Fruit fly (Drosophila melanogaster): ENCODE results near the gene CG13625.

CG13625 gene

DNA sequence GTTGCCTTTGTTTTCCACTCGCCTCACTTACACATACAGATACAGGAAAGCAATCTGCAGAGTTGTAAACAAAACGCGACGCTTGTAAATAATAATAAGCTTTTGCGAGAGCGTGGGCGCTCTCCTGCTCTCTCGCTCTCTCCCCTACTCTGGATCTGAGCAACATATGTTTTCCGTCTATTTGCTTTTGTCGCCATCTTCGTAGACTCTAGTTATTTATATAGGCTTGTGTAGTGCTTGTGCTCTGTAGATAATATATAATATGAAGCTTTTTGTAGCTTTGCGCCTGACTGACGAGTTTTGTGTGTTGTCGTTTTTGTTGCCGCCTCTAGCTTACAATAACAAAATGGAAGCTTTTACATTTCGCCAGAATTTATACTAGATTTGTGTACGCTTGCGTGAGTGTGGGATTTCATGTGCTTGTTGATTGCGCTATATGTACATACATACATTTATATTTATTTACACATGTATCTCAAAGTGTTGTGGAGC, 19.2 kb downstream of the CG13625 start (continued):
- TF ChIP-seq ash1 (GFP tag; optimal IDR thresholded peaks at IDR 0.05) = peak; percentile 5
- TF ChIP-seq Bdp1 (GFP tag; optimal IDR thresholded peaks at IDR 0.05) = no peak
- peak; percentile 60; the same call in 1 of the 3 replicates for TF ChIP-seq CG34422 (GFP tag; IDR thresholded peaks at IDR 0.05)
- TF ChIP-seq wdn (GFP tag; IDR thresholded peaks at IDR 0.05) = peak; percentile 19; the same call in 1 of the 2 replicates
- TF ChIP-seq CG7357 (GFP tag; IDR thresholded peaks at IDR 0.05) = no peak
- peak; percentile 61 for TF ChIP-seq fd64A (GFP tag; optimal IDR thresholded peaks at IDR 0.05)
- no peak for TF ChIP-seq hkb (optimal IDR thresholded peaks at IDR 0.05)
- TF ChIP-seq hkb (GFP tag; IDR thresholded peaks at IDR 0.05) = peak; percentile 71
- TF ChIP-seq Dip3 (GFP tag; optimal IDR thresholded peaks at IDR 0.05) = no peak
- TF ChIP-seq HHEX (GFP tag; optimal IDR thresholded peaks at IDR 0.05) = peak; percentile 59
- peak in 1 of 3 experiments; percentile 7 for TF ChIP-seq lola (GFP tag; optimal IDR thresholded peaks at IDR 0.05)
- TF ChIP-seq abd-A (tag; optimal IDR thresholded peaks at IDR 0.05) = peak; percentile 99
- TF ChIP-seq HmgZ (tag; optimal IDR thresholded peaks at IDR 0.05) = peak; percentile 84
- no peak for TF ChIP-seq CG1024 (GFP tag; IDR thresholded peaks at IDR 0.05)
- peak; percentile 89 for TF ChIP-seq lab (GFP tag; optimal IDR thresholded peaks at IDR 0.05)
- peak; percentile 43; the same call in 1 of the 2 replicates for TF ChIP-seq unc-4 (GFP tag; IDR thresholded peaks at IDR 0.05; ENCODE audit: partially characterized antibody)
- TF ChIP-seq Nf-YC (tag; optimal IDR thresholded peaks at IDR 0.05) = peak; percentile 58
- TF ChIP-seq unpg (GFP tag; optimal IDR thresholded peaks at IDR 0.05) = peak; percentile 48
- peak; percentile 19; the same call in 1 of the 2 replicates for TF ChIP-seq Nf-YA (GFP tag; IDR thresholded peaks at IDR 0.05)
- peak; percentile 60; the same call in 1 of the 3 replicates for TF ChIP-seq Aef1 (GFP tag; IDR thresholded peaks at IDR 0.05)
- peak; percentile 2 for TF ChIP-seq CG17186 (GFP tag; optimal IDR thresholded peaks at IDR 0.05)
- TF ChIP-seq CG34376 (GFP tag; optimal IDR thresholded peaks at IDR 0.05) = peak; percentile 96
- peak; percentile 79 for TF ChIP-seq CG17568 (GFP tag; optimal IDR thresholded peaks at IDR 0.05)
- peak; percentile 28 for TF ChIP-seq CG3163 (GFP tag; optimal IDR thresholded peaks at IDR 0.05)
- TF ChIP-seq tll (GFP tag; optimal IDR thresholded peaks at IDR 0.05) = no peak
- TF ChIP-seq pho (GFP tag; optimal IDR thresholded peaks at IDR 0.05) = peak; percentile 32
- TF ChIP-seq Jarid2 (GFP tag; optimal IDR thresholded peaks at IDR 0.05) = peak; percentile 32
- TF ChIP-seq CG12659 (GFP tag; optimal IDR thresholded peaks at IDR 0.05) = peak; percentile 39
- TF ChIP-seq z (GFP tag; IDR thresholded peaks at IDR 0.05) = peak; percentile 51; the same call in 1 of the 3 replicates
- no peak for TF ChIP-seq Doc2 (GFP tag; IDR thresholded peaks at IDR 0.05)
- TF ChIP-seq CG12391 (tag; optimal IDR thresholded peaks at IDR 0.05) = peak; percentile 46
- TF ChIP-seq tio (GFP tag; optimal IDR thresholded peaks at IDR 0.05) = peak; percentile 2
- TF ChIP-seq Pdp1 (GFP tag; optimal IDR thresholded peaks at IDR 0.05) = peak in 1 of 2 experiments; percentile 82
- peak; percentile 16 for TF ChIP-seq trh (GFP tag; optimal IDR thresholded peaks at IDR 0.05)
- TF ChIP-seq CG11398 (GFP tag; optimal IDR thresholded peaks at IDR 0.05) = peak; percentile 42
- TF ChIP-seq nerfin-1 (tag; optimal IDR thresholded peaks at IDR 0.05) = peak; percentile 69
- no peak for TF ChIP-seq jigr1 (GFP tag; IDR thresholded peaks at IDR 0.05)
- TF ChIP-seq hb (GFP tag; IDR thresholded peaks at IDR 0.05; ENCODE audit: partially characterized antibody) = no peak
- peak; percentile 37 for TF ChIP-seq CG17912 (GFP tag; optimal IDR thresholded peaks at IDR 0.05)
- TF ChIP-seq CG2875 (GFP tag; optimal IDR thresholded peaks at IDR 0.05) = peak; percentile 39
- no peak for TF ChIP-seq maf-S (GFP tag; optimal IDR thresholded peaks at IDR 0.05)
- TF ChIP-seq yki (optimal IDR thresholded peaks at IDR 0.05) = peak; percentile 46
- TF ChIP-seq twi (tag; optimal IDR thresholded peaks at IDR 0.05) = peak; percentile 66
- no peak for TF ChIP-seq Dfd (GFP tag; optimal IDR thresholded peaks at IDR 0.05)
- no peak for TF ChIP-seq emc (GFP tag; optimal IDR thresholded peaks at IDR 0.05)
- peak; percentile 11 for TF ChIP-seq CG10267 (tag; optimal IDR thresholded peaks at IDR 0.05)
- peak; percentile 13 for TF ChIP-seq CG12942 (GFP tag; optimal IDR thresholded peaks at IDR 0.05)
- peak in 1 of 2 experiments; percentile 85 for TF ChIP-seq Eip74EF (GFP tag; optimal IDR thresholded peaks at IDR 0.05)
- no peak for TF ChIP-seq toy (GFP tag; IDR thresholded peaks at IDR 0.05)

Data from whole organism, embryonic.